Worm (Caenorhabditis elegans): Measurements from ENCODE around the gene pax-1.

The pax-1 gene

DNA sequence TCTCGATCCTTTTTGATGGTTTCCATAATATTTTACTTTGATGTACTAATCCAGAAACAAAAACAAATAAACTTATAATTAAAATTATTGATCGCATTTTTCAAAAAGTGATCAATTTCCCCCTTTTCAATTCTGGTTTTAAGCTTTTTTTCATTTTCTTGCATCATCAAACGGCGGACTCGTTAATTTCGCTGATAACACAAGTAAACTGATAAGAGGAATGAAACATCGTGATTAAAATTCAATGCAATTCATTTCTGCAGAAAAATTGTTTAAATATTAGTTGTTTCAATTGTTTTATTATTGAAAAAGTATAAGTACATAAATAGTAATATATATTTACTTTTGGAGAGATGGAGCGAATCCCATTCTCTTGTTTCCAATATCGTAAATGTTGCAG, 42.5 kb downstream of the pax-1 start:
- TF ChIP-seq zip-8 (tag; optimal IDR thresholded peaks at IDR 0.05) (no peak), bed-3 (GFP tag; optimal IDR thresholded peaks at IDR 0.05) (no peak), hlh-1 (tag; optimal IDR thresholded peaks at IDR 0.05) (no peak), snpc-4 (tag; optimal IDR thresholded peaks at IDR 0.05) (no peak), elt-3 (tag; optimal IDR thresholded peaks at IDR 0.05) (no peak), ceh-43 (GFP tag; optimal IDR thresholded peaks at IDR 0.05) (no peak), sem-2 (GFP tag; optimal IDR thresholded peaks at IDR 0.05) (no peak), lsy-2 (tag; optimal IDR thresholded peaks at IDR 0.05) (no peak), ham-2 (GFP tag; optimal IDR thresholded peaks at IDR 0.05) (no peak), blmp-1 (tag; optimal IDR thresholded peaks at IDR 0.05) (no peak), ztf-11 (tag; optimal IDR thresholded peaks at IDR 0.05) (no peak), M03D4.4 (tag; optimal IDR thresholded peaks at IDR 0.05) (no peak), sptf-1 (tag; optimal IDR thresholded peaks at IDR 0.05) (no peak), elt-1 (tag; optimal IDR thresholded peaks at IDR 0.05; ENCODE audit: borderline replicate concordance, insufficient read depth) (no peak), ceh-83 (GFP tag; optimal IDR thresholded peaks at IDR 0.05) (no peak), nhr-12 (tag; optimal IDR thresholded peaks at IDR 0.05) (no peak)

ce11 chrV:8268902-8269301, 44.2 kb downstream of the pax-1 start, which contains the start of the genes asp-6 and asp-12:
Gene asp-6, minus strand, starts transcription at chrV:8268937.
Gene asp-12, plus strand, starts transcription at chrV:8269210.
- no peak for TF ChIP-seq nhr-76 (tag; optimal IDR thresholded peaks at IDR 0.05)
- TF ChIP-seq bed-3 (GFP tag; optimal IDR thresholded peaks at IDR 0.05): no peak
- TF ChIP-seq ceh-83 (GFP tag; optimal IDR thresholded peaks at IDR 0.05): no peak
- TF ChIP-seq mab-5 (tag; optimal IDR thresholded peaks at IDR 0.05): no peak
- TF ChIP-seq mls-2 (tag; optimal IDR thresholded peaks at IDR 0.05): no peak
- no peak for TF ChIP-seq unc-39 (tag; optimal IDR thresholded peaks at IDR 0.05)
- TF ChIP-seq sptf-1 (tag; optimal IDR thresholded peaks at IDR 0.05): no peak
- TF ChIP-seq snpc-4 (tag; optimal IDR thresholded peaks at IDR 0.05): no peak
- TF ChIP-seq hlh-1 (tag; optimal IDR thresholded peaks at IDR 0.05): no peak
- no peak for TF ChIP-seq nhr-28 (tag; optimal IDR thresholded peaks at IDR 0.05)
- TF ChIP-seq nhr-12 (tag; optimal IDR thresholded peaks at IDR 0.05): no peak
- no peak for TF ChIP-seq unc-120 (tag; optimal IDR thresholded peaks at IDR 0.05; ENCODE audit: poor library complexity, severe bottlenecking)
- no peak for TF ChIP-seq flh-1 (GFP tag; optimal IDR thresholded peaks at IDR 0.05)
- no peak for TF ChIP-seq ces-1 (GFP tag; optimal IDR thresholded peaks at IDR 0.05)
- no peak for TF ChIP-seq elt-1 (tag; optimal IDR thresholded peaks at IDR 0.05; ENCODE audit: borderline replicate concordance, insufficient read depth)
- no peak for TF ChIP-seq ham-2 (GFP tag; optimal IDR thresholded peaks at IDR 0.05)
- no peak for TF ChIP-seq nhr-2 (tag; optimal IDR thresholded peaks at IDR 0.05)
- TF ChIP-seq M03D4.4 (tag; optimal IDR thresholded peaks at IDR 0.05): no peak
- no peak for TF ChIP-seq drap-1 (GFP tag; optimal IDR thresholded peaks at IDR 0.05)

- TF ChIP-seq cnd-1 (tag; optimal IDR thresholded peaks at IDR 0.05): no peak
- no peak for TF ChIP-seq bed-3 (GFP tag; optimal IDR thresholded peaks at IDR 0.05)
- no peak for TF ChIP-seq ztf-11 (tag; optimal IDR thresholded peaks at IDR 0.05)
- no peak for TF ChIP-seq ham-2 (GFP tag; optimal IDR thresholded peaks at IDR 0.05)
- no peak for TF ChIP-seq hlh-1 (tag; optimal IDR thresholded peaks at IDR 0.05)
- no peak for TF ChIP-seq unc-120 (tag; optimal IDR thresholded peaks at IDR 0.05; ENCODE audit: poor library complexity, severe bottlenecking)
- no peak for TF ChIP-seq sem-2 (GFP tag; optimal IDR thresholded peaks at IDR 0.05)
- TF ChIP-seq zip-8 (tag; optimal IDR thresholded peaks at IDR 0.05): no peak
- TF ChIP-seq lin-32 (GFP tag; optimal IDR thresholded peaks at IDR 0.05): no peak
- no peak for TF ChIP-seq nhr-237 (tag; optimal IDR thresholded peaks at IDR 0.05)
- no peak for TF ChIP-seq mab-5 (tag; optimal IDR thresholded peaks at IDR 0.05)
- TF ChIP-seq mls-2 (tag; optimal IDR thresholded peaks at IDR 0.05): no peak
- TF ChIP-seq ces-1 (GFP tag; optimal IDR thresholded peaks at IDR 0.05): no peak
- TF ChIP-seq pha-4 (tag; optimal IDR thresholded peaks at IDR 0.05): no peak
- no peak for TF ChIP-seq nhr-12 (tag; optimal IDR thresholded peaks at IDR 0.05)
Observed at ce11 chrV:8269878-8270277, 45.1 kb downstream of the pax-1 start.

DNA sequence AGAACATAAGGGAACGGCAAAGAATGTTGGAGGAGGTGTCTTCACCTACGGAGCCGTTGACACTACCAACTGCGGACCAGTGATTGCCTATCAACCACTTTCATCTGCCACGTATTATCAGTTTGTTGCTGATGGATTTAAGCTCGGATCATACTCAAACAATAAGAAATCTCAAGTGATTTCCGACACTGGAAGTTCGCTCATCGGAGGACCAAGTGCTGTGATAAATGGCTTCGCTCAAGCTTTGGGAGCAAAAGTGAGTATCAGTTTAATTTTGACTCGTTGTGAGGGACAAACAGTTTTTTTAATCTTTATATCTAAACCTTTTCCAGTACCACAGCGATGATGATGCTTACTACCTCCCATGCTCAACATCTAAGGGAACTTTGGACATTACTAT, 46.7 kb downstream of the pax-1 start:
- TF ChIP-seq nhr-28 (tag; optimal IDR thresholded peaks at IDR 0.05) (no peak), mls-2 (tag; optimal IDR thresholded peaks at IDR 0.05) (no peak), hlh-1 (tag; optimal IDR thresholded peaks at IDR 0.05) (no peak), nhr-2 (tag; optimal IDR thresholded peaks at IDR 0.05) (no peak), unc-120 (tag; optimal IDR thresholded peaks at IDR 0.05; ENCODE audit: poor library complexity, severe bottlenecking) (no peak), blmp-1 (tag; optimal IDR thresholded peaks at IDR 0.05) (no peak), mep-1 (tag; optimal IDR thresholded peaks at IDR 0.05) (no peak), mab-5 (tag; optimal IDR thresholded peaks at IDR 0.05) (no peak), ces-1 (GFP tag; optimal IDR thresholded peaks at IDR 0.05) (no peak), zip-8 (tag; optimal IDR thresholded peaks at IDR 0.05) (no peak)

DNA sequence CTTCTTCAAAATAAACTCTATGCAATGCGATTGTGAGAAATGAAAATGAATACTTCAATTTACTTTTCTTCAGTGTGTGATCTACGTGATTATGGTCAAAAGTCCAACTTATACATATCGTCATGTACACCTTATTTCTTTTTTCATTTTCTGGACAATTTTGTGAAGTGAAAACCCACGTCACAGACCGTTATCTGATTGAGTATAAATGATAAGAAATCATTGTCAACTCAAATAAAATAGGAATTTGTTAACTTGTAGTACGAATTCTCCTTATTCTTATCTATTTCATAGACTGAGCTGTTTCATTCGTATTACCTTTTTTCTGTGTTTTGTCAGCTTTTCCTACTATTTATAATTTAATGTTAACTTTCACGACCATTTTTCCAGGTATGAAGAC, 47.3 kb downstream of the pax-1 start, which contains the start of gene asp-5:
TSS of gene asp-5 (plus strand) at position 391 of the 400 bp plus-strand sequence.
- TF ChIP-seq elt-1 (tag; optimal IDR thresholded peaks at IDR 0.05; ENCODE audit: borderline replicate concordance, insufficient read depth) (no peak), unc-62 (GFP tag; optimal IDR thresholded peaks at IDR 0.05) (no peak), M03D4.4 (tag; optimal IDR thresholded peaks at IDR 0.05) (no peak), blmp-1 (tag; optimal IDR thresholded peaks at IDR 0.05) (no peak), zip-8 (tag; optimal IDR thresholded peaks at IDR 0.05) (no peak), cnd-1 (tag; optimal IDR thresholded peaks at IDR 0.05) (no peak), ztf-11 (tag; optimal IDR thresholded peaks at IDR 0.05) (no peak), ham-2 (GFP tag; optimal IDR thresholded peaks at IDR 0.05) (no peak), lsy-2 (tag; optimal IDR thresholded peaks at IDR 0.05) (no peak), tbx-8 (GFP tag; optimal IDR thresholded peaks at IDR 0.05) (no peak), bed-3 (GFP tag; optimal IDR thresholded peaks at IDR 0.05) (no peak), mls-2 (tag; optimal IDR thresholded peaks at IDR 0.05) (no peak), nhr-2 (tag; optimal IDR thresholded peaks at IDR 0.05) (no peak), nhr-237 (tag; optimal IDR thresholded peaks at IDR 0.05) (no peak), drap-1 (GFP tag; optimal IDR thresholded peaks at IDR 0.05) (no peak), unc-39 (tag; optimal IDR thresholded peaks at IDR 0.05) (no peak), unc-120 (tag; optimal IDR thresholded peaks at IDR 0.05; ENCODE audit: poor library complexity, severe bottlenecking) (no peak), flh-1 (GFP tag; optimal IDR thresholded peaks at IDR 0.05) (no peak)
